Worm (Caenorhabditis elegans) whole organism, early embryonic: ENCODE data around the gene gcy-5.

Experiments used
- F13C5.2 ChIP-seq: sonication (generic microtip); optimal IDR thresholded peaks from 2 replicates; lab custom pipeline; 2017; ENCODE audit warnings: mild to moderate bottlenecking, missing genetic modification characterization, inconsistent platforms, missing compliant biosample characterization
- ama-1 ChIP-seq: fragments of 150-350 bp; optimal IDR thresholded peaks from 2 replicates; lab custom pipeline; 2014
- ceh-13 ChIP-seq: fragments of 200-800 bp; sonication (Bioruptor generic); optimal IDR thresholded peaks from 2 replicates; lab custom pipeline; 2018; ENCODE audit warnings: mild to moderate bottlenecking, missing genetic modification characterization, missing compliant biosample characterization
- ceh-36 ChIP-seq: sonication (generic microtip); optimal IDR thresholded peaks from 2 replicates; lab custom pipeline; 2016; ENCODE audit warnings: missing genetic modification characterization, inconsistent platforms, missing compliant biosample characterization
- flt-1 ChIP-seq: fragments of 200-800 bp; sonication (Bioruptor generic); IDR thresholded peaks from 2 replicates; pipeline ENCODE4 v1.3.6; 2022; ENCODE audit warnings: missing genetic modification characterization, missing compliant biosample characterization
- hmbx-1 ChIP-seq: sonication (generic microtip); optimal IDR thresholded peaks from 2 replicates; lab custom pipeline; 2016; ENCODE audit warnings: mild to moderate bottlenecking, missing genetic modification characterization, missing compliant biosample characterization
- hmg-4 ChIP-seq: fragments of 200-800 bp; sonication (Bioruptor generic); optimal IDR thresholded peaks from 2 replicates; lab custom pipeline; 2018; ENCODE audit warnings: mild to moderate bottlenecking, missing genetic modification characterization, missing compliant biosample characterization
- pes-1 ChIP-seq: fragments of 200-800 bp; sonication (Bioruptor generic); IDR thresholded peaks from 2 replicates; pipeline ENCODE4 v1.3.6; 2022; ENCODE audit warnings: missing genetic modification reagents, missing genetic modification characterization, missing compliant biosample characterization
- sea-1 ChIP-seq: fragments of 200-800 bp; sonication (Bioruptor generic); conservative IDR thresholded peaks from 2 replicates; pipeline ENCODE4 v1.3.6; 2022; ENCODE audit warnings: missing genetic modification characterization, missing compliant biosample characterization
- tbx-11 ChIP-seq: fragments of 200-800 bp; sonication (Bioruptor generic); IDR thresholded peaks from 2 replicates; pipeline ENCODE4 v1.3.6; 2022; ENCODE audit warnings: missing genetic modification characterization, missing compliant biosample characterization
- tra-4 ChIP-seq: sonication (generic microtip); optimal IDR thresholded peaks from 2 replicates; lab custom pipeline; 2017; ENCODE audit warnings: missing genetic modification characterization, missing compliant biosample characterization

DNA sequence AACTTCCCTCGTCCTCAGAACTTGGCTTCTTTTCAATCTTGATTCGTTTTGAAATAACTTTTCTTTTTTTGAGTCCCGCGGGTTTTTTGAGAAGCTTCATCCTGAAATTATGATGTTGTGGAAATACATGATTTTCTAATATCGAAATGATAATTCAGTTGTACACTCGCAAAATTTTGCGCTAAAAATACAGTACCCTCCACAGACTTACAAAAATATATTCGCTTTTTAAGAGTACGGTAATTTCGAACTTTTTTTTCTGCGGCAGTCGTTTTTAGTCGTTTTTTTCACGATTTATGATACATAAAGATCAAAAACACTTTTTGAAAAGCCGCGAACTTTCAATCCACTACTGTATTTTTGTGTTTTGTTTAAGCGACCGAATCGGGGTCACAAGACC lies 29.0 kb upstream of the gcy-5 start, which contains the start of gene pro-2:
- TF ChIP-seq hmbx-1 (tag; lab: Kevin White, UChicago), result no peak
- no peak for TF ChIP-seq ama-1 (lab: Kevin White, UChicago)
- TF ChIP-seq tbx-11 (GFP tag; lab: Robert Waterston, UW), result no peak
- TF ChIP-seq flt-1 (GFP tag; lab: Robert Waterston, UW), result no peak
- TF ChIP-seq pes-1, result no peak
- no peak for TF ChIP-seq ceh-36 (tag; lab: Kevin White, UChicago)
- TF ChIP-seq sea-1 (GFP tag; lab: Robert Waterston, UW), result no peak
- no peak for TF ChIP-seq ceh-13 (GFP tag; lab: Kevin White, UChicago)
- TF ChIP-seq hmg-4 (GFP tag; lab: Kevin White, UChicago), result no peak
- no peak for TF ChIP-seq F13C5.2 (tag; lab: Kevin White, UChicago)
- no peak for TF ChIP-seq tra-4
